Fruit fly (Drosophila melanogaster): ENCODE results near the gene Gyc32E.

Gene Gyc32E

dm6 chr2L:11189116-11189449 is 40.2 kb upstream of the Gyc32E start (continued):
- TF ChIP-seq CG43689 (GFP tag; IDR thresholded peaks at IDR 0.05): no peak
- TF ChIP-seq gsb-n (tag; optimal IDR thresholded peaks at IDR 0.05): peak; percentile 77
- TF ChIP-seq E2f2 (GFP tag; IDR thresholded peaks at IDR 0.05): peak; percentile 17; the same call in 1 of the 2 replicates
- peak; percentile 30 for TF ChIP-seq kni (GFP tag; optimal IDR thresholded peaks at IDR 0.05)
- no peak for TF ChIP-seq CG8359 (GFP tag; optimal IDR thresholded peaks at IDR 0.05; ENCODE audit: borderline replicate concordance)
- peak; percentile 95 for TF ChIP-seq dmrt11E (tag; optimal IDR thresholded peaks at IDR 0.05)
- peak; percentile 50; the same call in 1 of the 2 replicates for TF ChIP-seq ranshi (GFP tag; IDR thresholded peaks at IDR 0.05)
- peak; percentile 79 for TF ChIP-seq CG12391 (tag; optimal IDR thresholded peaks at IDR 0.05)
- TF ChIP-seq NfI (GFP tag; optimal IDR thresholded peaks at IDR 0.05): no peak
- TF ChIP-seq esg (GFP tag; conservative IDR thresholded peaks at IDR 0.05): peak; percentile 29; the same call in 1 of the 2 replicates
- peak; percentile 69 for TF ChIP-seq CG17361 (GFP tag; IDR thresholded peaks at IDR 0.05)
- TF ChIP-seq CG6765 (GFP tag; optimal IDR thresholded peaks at IDR 0.05): no peak
- peak; percentile 62 for TF ChIP-seq Blimp-1 (GFP tag; optimal IDR thresholded peaks at IDR 0.05)
- no peak for TF ChIP-seq Neu2 (GFP tag; optimal IDR thresholded peaks at IDR 0.05; ENCODE audit: borderline replicate concordance)
- TF ChIP-seq Xrp1 (GFP tag; IDR thresholded peaks at IDR 0.05): peak; percentile 86
- TF ChIP-seq Adf1 (GFP tag; IDR thresholded peaks at IDR 0.05): no peak
- no peak for TF ChIP-seq BEAF-32 (GFP tag; optimal IDR thresholded peaks at IDR 0.05)
- TF ChIP-seq bsh (GFP tag; optimal IDR thresholded peaks at IDR 0.05): peak in 1 of 2 experiments; percentile 83
- peak; percentile 56 for TF ChIP-seq Hr3 (GFP tag; optimal IDR thresholded peaks at IDR 0.05)
- TF ChIP-seq ab (GFP tag; optimal IDR thresholded peaks at IDR 0.05): no peak
- no peak for TF ChIP-seq CG3847 (GFP tag; IDR thresholded peaks at IDR 0.05)
- TF ChIP-seq CG8944 (GFP tag; optimal IDR thresholded peaks at IDR 0.05): no peak
- TF ChIP-seq CG3281 (GFP tag; optimal IDR thresholded peaks at IDR 0.05): no peak
- TF ChIP-seq Dfd (GFP tag; optimal IDR thresholded peaks at IDR 0.05): no peak
- TF ChIP-seq CG10147 (GFP tag; optimal IDR thresholded peaks at IDR 0.05): no peak
- no peak for TF ChIP-seq CG17612 (GFP tag; IDR thresholded peaks at IDR 0.05)
- no peak for TF ChIP-seq CG4282 (GFP tag; optimal IDR thresholded peaks at IDR 0.05)
- no peak for TF ChIP-seq CG4854 (GFP tag; optimal IDR thresholded peaks at IDR 0.05)
- TF ChIP-seq dpn (GFP tag; optimal IDR thresholded peaks at IDR 0.05): peak in 1 of 2 experiments; percentile 26
- no peak for TF ChIP-seq CG6175 (GFP tag; IDR thresholded peaks at IDR 0.05)
- TF ChIP-seq pzg (GFP tag; optimal IDR thresholded peaks at IDR 0.05): no peak
- no peak for TF ChIP-seq CG12299 (tag; optimal IDR thresholded peaks at IDR 0.05)
- no peak for TF ChIP-seq shn (GFP tag; optimal IDR thresholded peaks at IDR 0.05)
- TF ChIP-seq CG5180 (GFP tag; optimal IDR thresholded peaks at IDR 0.05): no peak
- TF ChIP-seq pfk (GFP tag; optimal IDR thresholded peaks at IDR 0.05): no peak
- no peak for TF ChIP-seq CG6791 (GFP tag; IDR thresholded peaks at IDR 0.05; ENCODE audit: partially characterized antibody)
- no peak for TF ChIP-seq Ets97D (GFP tag; optimal IDR thresholded peaks at IDR 0.05)
- TF ChIP-seq CG8281 (tag; optimal IDR thresholded peaks at IDR 0.05): no peak
- no peak for TF ChIP-seq nau (GFP tag; optimal IDR thresholded peaks at IDR 0.05)
- TF ChIP-seq bab2 (GFP tag; optimal IDR thresholded peaks at IDR 0.05): no peak
- TF ChIP-seq Taf1 (GFP tag; IDR thresholded peaks at IDR 0.05): no peak
- TF ChIP-seq chinmo (GFP tag; IDR thresholded peaks at IDR 0.05; ENCODE audit: partially characterized antibody): no peak
- no peak for TF ChIP-seq Antp (GFP tag; optimal IDR thresholded peaks at IDR 0.05)
- TF ChIP-seq tap (tag; optimal IDR thresholded peaks at IDR 0.05): no peak
- no peak for TF ChIP-seq dm (GFP tag; optimal IDR thresholded peaks at IDR 0.05)
- TF ChIP-seq CG7987 (GFP tag; optimal IDR thresholded peaks at IDR 0.05): no peak
- TF ChIP-seq CG1602 (GFP tag; optimal IDR thresholded peaks at IDR 0.05): peak; percentile 74
- TF ChIP-seq CG18599 (GFP tag; optimal IDR thresholded peaks at IDR 0.05): no peak
- no peak for TF ChIP-seq CG8089 (GFP tag; optimal IDR thresholded peaks at IDR 0.05)
- TF ChIP-seq gsb (GFP tag; IDR thresholded peaks at IDR 0.05): no peak
- TF ChIP-seq CG12236 (GFP tag; optimal IDR thresholded peaks at IDR 0.05): no peak

All from whole organism, embryonic.